Fruit fly (Drosophila melanogaster) whole organism, embryonic: ENCODE measurements around the gene Pex5.

Experiments used
- CG14050 ChIP-seq: fragments of 200-800 bp; sonication (Bioruptor generic); IDR thresholded peaks from 3 replicates; pipeline ENCODE4 v1.3.6; 2022; ENCODE audit warnings: missing biosample characterization, missing genetic modification characterization
- CG1647 ChIP-seq: fragments of 200-800 bp; sonication (Bioruptor generic); optimal IDR thresholded peaks from 3 replicates; lab custom pipeline; 2016; ENCODE audit warnings: missing biosample characterization, missing genetic modification characterization
- CG18599 ChIP-seq: fragments of 200-800 bp; sonication (Bioruptor generic); optimal IDR thresholded peaks from 3 replicates; lab custom pipeline; 2017; ENCODE audit warnings: missing biosample characterization, missing genetic modification characterization, mild to moderate bottlenecking, moderate library complexity, missing genetic modification reagents
- CG8281 ChIP-seq: fragments of 200-800 bp; sonication (Bioruptor generic); optimal IDR thresholded peaks from 2 replicates; lab custom pipeline; 2018; ENCODE audit warnings: missing biosample characterization, mild to moderate bottlenecking, missing genetic modification characterization, moderate library complexity
- Chrac-16 ChIP-seq: fragments of 200-800 bp; sonication (Bioruptor generic); optimal IDR thresholded peaks from 3 replicates; lab custom pipeline; 2016; ENCODE audit warnings: missing biosample characterization, missing genetic modification characterization
- Dek ChIP-seq: fragments of 200-800 bp; sonication (Bioruptor generic); optimal IDR thresholded peaks from 3 replicates; lab custom pipeline; 2019; ENCODE audit warnings: missing biosample characterization, mild to moderate bottlenecking, missing genetic modification characterization, moderate library complexity
- HLH4C ChIP-seq: fragments of 200-800 bp; sonication (Bioruptor generic); IDR thresholded peaks from 3 replicates; pipeline ENCODE4 v1.3.6; 2022; ENCODE audit warnings: missing biosample characterization, missing genetic modification characterization; ENCODE audit not compliant: partially characterized antibody
- Mrtf ChIP-seq: fragments of 200-800 bp; sonication (Bioruptor generic); IDR thresholded peaks from 3 replicates; pipeline ENCODE4 v1.3.6; 2022; ENCODE audit warnings: missing biosample characterization, missing genetic modification characterization
- Xrp1 ChIP-seq: fragments of 200-800 bp; sonication (Bioruptor generic); IDR thresholded peaks from 2 replicates; pipeline ENCODE4 v1.3.6; 2022; ENCODE audit warnings: missing biosample characterization, missing genetic modification characterization

- no peak for TF ChIP-seq CG14050 (GFP tag; lab: Robert Waterston, UW)
- no peak for TF ChIP-seq CG1647 (GFP tag; lab: Kevin White, UChicago)
- TF ChIP-seq Mrtf = no peak
- peak; percentile 19 for TF ChIP-seq Chrac-16
- peak; percentile 25 for TF ChIP-seq Dek
- no peak for TF ChIP-seq CG8281 (tag; lab: Kevin White, UChicago)
- TF ChIP-seq Xrp1 (GFP tag; lab: Robert Waterston, UW) = 0 out of 2 replicates have a peak, but pooled peaks have one; percentile 7
- no peak for TF ChIP-seq CG18599
- TF ChIP-seq HLH4C = peak; percentile 54; the same call in 2 of the 3 replicates
Observed at dm6 chrX:1889926-1890325, 21.1 kb upstream of the Pex5 start, which contains the start of the genes trr and mRpL16.
